Fruit fly (Drosophila melanogaster) S2 (cell line): Measurements from ENCODE around the gene CG42685.

Source experiments
- CG8478 ChIP-seq: fragments of >200 bp; optimal IDR thresholded peaks from 2 replicates; lab custom pipeline; 2018
- CTCF ChIP-seq, 2 experiments: fragments of >200 bp; optimal IDR thresholded peaks; 2 replicates each; lab custom pipeline; 2018

DNA sequence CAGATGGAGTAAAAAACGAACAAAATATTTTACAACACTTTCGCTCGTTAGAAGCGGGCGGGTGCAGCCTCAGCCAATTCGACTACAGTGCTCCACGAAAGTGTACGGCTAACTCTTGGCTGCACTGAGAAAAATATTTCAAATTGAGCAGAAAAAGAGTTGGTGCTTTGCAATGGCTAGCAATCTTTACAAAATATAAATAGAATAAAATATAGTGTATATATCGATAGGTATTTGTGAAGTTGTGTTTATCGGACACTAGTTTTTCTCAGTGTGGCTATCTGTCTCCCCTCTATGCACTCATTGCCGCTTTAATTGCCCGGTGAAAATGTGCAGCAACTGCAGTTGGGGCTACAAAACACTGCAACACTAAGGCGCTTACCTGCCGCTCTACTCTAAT is 28.5 kb downstream of the CG42685 start:
- TF ChIP-seq CTCF (optimal IDR thresholded peaks at IDR 0.05; lab: Kevin White, UChicago) (no peak), CG8478 (lab: Kevin White, UChicago) (no peak)
